Fruit fly (Drosophila melanogaster) whole organism, embryonic: Measurements from ENCODE around the gene mtTFB2.
A peak's percentile ranks its signal among the peaks of the same experiment; 100 is the strongest.

Experiments
- Blimp-1 ChIP-seq: fragments of 200-800 bp; sonication (Bioruptor generic); optimal IDR thresholded peaks from 3 replicates; lab custom pipeline; 2018; ENCODE audit warnings: missing biosample characterization, missing genetic modification characterization, mild to moderate bottlenecking, moderate library complexity, missing genetic modification reagents
- Bteb2 ChIP-seq: fragments of 200-800 bp; sonication (Bioruptor generic); optimal IDR thresholded peaks from 2 replicates; lab custom pipeline; 2016; ENCODE audit warnings: missing biosample characterization, missing genetic modification characterization
- CG12155 ChIP-seq: fragments of 200-800 bp; sonication (Bioruptor generic); optimal IDR thresholded peaks from 3 replicates; lab custom pipeline; 2016; ENCODE audit warnings: missing biosample characterization, missing genetic modification characterization
- CG12236 ChIP-seq: fragments of 200-800 bp; sonication (Bioruptor generic); optimal IDR thresholded peaks from 2 replicates; lab custom pipeline; 2016; ENCODE audit warnings: missing biosample characterization, missing genetic modification characterization
- CG12299 ChIP-seq: fragments of 200-800 bp; sonication (Bioruptor generic); optimal IDR thresholded peaks from 2 replicates; lab custom pipeline; 2018; ENCODE audit warnings: missing biosample characterization, mild to moderate bottlenecking, missing genetic modification characterization
- CG13624 ChIP-seq: fragments of 200-800 bp; sonication (Bioruptor generic); optimal IDR thresholded peaks from 2 replicates; lab custom pipeline; 2016; ENCODE audit warnings: missing biosample characterization, missing genetic modification characterization
- CG14710 ChIP-seq: fragments of 200-800 bp; sonication (Bioruptor generic); optimal IDR thresholded peaks from 3 replicates; lab custom pipeline; 2019; ENCODE audit warnings: missing biosample characterization, mild to moderate bottlenecking, missing genetic modification characterization, moderate library complexity
- CG1529 ChIP-seq: fragments of 200-800 bp; sonication (Bioruptor generic); optimal IDR thresholded peaks from 3 replicates; lab custom pipeline; 2018; ENCODE audit warnings: missing biosample characterization, missing genetic modification characterization
- CG17359 ChIP-seq: fragments of 200-800 bp; sonication (Bioruptor generic); optimal IDR thresholded peaks from 3 replicates; lab custom pipeline; 2018; ENCODE audit warnings: missing biosample characterization, mild to moderate bottlenecking, missing genetic modification characterization, moderate library complexity
- CG17361 ChIP-seq: fragments of 200-800 bp; sonication (Bioruptor generic); IDR thresholded peaks from 3 replicates; pipeline ENCODE4 v1.3.6; 2022; ENCODE audit warnings: missing biosample characterization, missing genetic modification characterization
- CG2120 ChIP-seq: fragments of 200-800 bp; sonication (Bioruptor generic); optimal IDR thresholded peaks from 3 replicates; lab custom pipeline; 2016; ENCODE audit warnings: missing biosample characterization, missing genetic modification characterization
- CG4617 ChIP-seq: fragments of 200-800 bp; sonication (Bioruptor generic); optimal IDR thresholded peaks from 3 replicates; lab custom pipeline; 2016; ENCODE audit warnings: missing biosample characterization, missing genetic modification characterization, borderline replicate concordance
- CG4707 ChIP-seq: fragments of 200-800 bp; sonication (Bioruptor generic); optimal IDR thresholded peaks from 2 replicates; lab custom pipeline; 2018; ENCODE audit warnings: missing biosample characterization, mild to moderate bottlenecking, missing genetic modification characterization, moderate library complexity
- CG6813 ChIP-seq: fragments of 200-800 bp; sonication (Bioruptor generic); optimal IDR thresholded peaks from 2 replicates; lab custom pipeline; 2017; ENCODE audit warnings: missing biosample characterization, missing genetic modification characterization, mild to moderate bottlenecking, moderate library complexity, missing genetic modification reagents
- CG7745 ChIP-seq: fragments of 200-800 bp; sonication (Bioruptor generic); optimal IDR thresholded peaks from 2 replicates; lab custom pipeline; 2018; ENCODE audit warnings: missing biosample characterization, mild to moderate bottlenecking, missing genetic modification characterization, moderate library complexity
- CG7786 ChIP-seq: fragments of 200-800 bp; sonication (Bioruptor generic); optimal IDR thresholded peaks from 2 replicates; lab custom pipeline; 2016; ENCODE audit warnings: missing biosample characterization, missing genetic modification characterization
- CG9437 ChIP-seq: fragments of 200-800 bp; sonication (Bioruptor generic); optimal IDR thresholded peaks from 2 replicates; lab custom pipeline; 2018; ENCODE audit warnings: missing biosample characterization, mild to moderate bottlenecking, missing genetic modification characterization
- Dp ChIP-seq: fragments of 200-800 bp; sonication (Bioruptor generic); optimal IDR thresholded peaks from 2 replicates; lab custom pipeline; 2018; ENCODE audit warnings: missing biosample characterization, mild to moderate bottlenecking, missing genetic modification characterization, moderate library complexity
- Elba2 ChIP-seq: fragments of 200-800 bp; sonication (Bioruptor generic); optimal IDR thresholded peaks from 3 replicates; lab custom pipeline; 2016; ENCODE audit warnings: missing biosample characterization, missing genetic modification characterization
- Hand ChIP-seq: fragments of 200-800 bp; sonication (Bioruptor generic); optimal IDR thresholded peaks from 2 replicates; lab custom pipeline; 2017; ENCODE audit warnings: mild to moderate bottlenecking, missing biosample characterization, missing genetic modification reagents, missing genetic modification characterization
- Hmr ChIP-seq: fragments of 200-800 bp; sonication (Bioruptor generic); optimal IDR thresholded peaks from 3 replicates; lab custom pipeline; 2017; ENCODE audit warnings: mild to moderate bottlenecking, missing biosample characterization, missing genetic modification reagents, missing genetic modification characterization
- Hr3 ChIP-seq: fragments of 200-800 bp; sonication (Bioruptor generic); optimal IDR thresholded peaks from 3 replicates; lab custom pipeline; 2016; ENCODE audit warnings: missing biosample characterization, missing genetic modification characterization
- Hr78 ChIP-seq, 2 experiments: fragments of 200-800 bp in 1 of 2; fragments of >200 bp in 1 of 2; sonication (Bioruptor generic) in 1 of 2; optimal IDR thresholded peaks; 2 replicates each; lab custom pipeline; 2017 to 2019; ENCODE audit warnings: missing biosample characterization in 2 of 2, missing genetic modification characterization in 2 of 2, mild to moderate bottlenecking in 1 of 2, moderate library complexity in 1 of 2
- Max ChIP-seq: fragments of 200-800 bp; sonication (Bioruptor generic); optimal IDR thresholded peaks from 2 replicates; lab custom pipeline; 2016; ENCODE audit warnings: missing biosample characterization, mild to moderate bottlenecking, missing genetic modification characterization
- NFAT ChIP-seq: fragments of 200-800 bp; sonication (Bioruptor generic); IDR thresholded peaks from 2 replicates; pipeline ENCODE4 v1.3.6; 2022; ENCODE audit warnings: missing biosample characterization, missing genetic modification characterization
- Nf-YC ChIP-seq: fragments of 200-800 bp; optimal IDR thresholded peaks from 3 replicates; lab custom pipeline; 2019; ENCODE audit warnings: missing biosample characterization, mild to moderate bottlenecking, missing genetic modification characterization, moderate library complexity
- Sin3A ChIP-seq: fragments of >200 bp; optimal IDR thresholded peaks from 2 replicates; lab custom pipeline; 2018
- ab ChIP-seq: fragments of 200-800 bp; sonication (Bioruptor generic); optimal IDR thresholded peaks from 2 replicates; lab custom pipeline; 2016; ENCODE audit warnings: missing biosample characterization, missing genetic modification characterization
- ara ChIP-seq: fragments of 200-800 bp; sonication (Bioruptor generic); IDR thresholded peaks from 2 replicates; pipeline ENCODE4 v1.3.6; 2022; ENCODE audit warnings: missing biosample characterization, missing genetic modification characterization
- bbx ChIP-seq: fragments of 200-800 bp; sonication (Bioruptor generic); IDR thresholded peaks from 2 replicates; pipeline ENCODE4 v1.3.6; 2022; ENCODE audit warnings: missing biosample characterization, missing genetic modification characterization; ENCODE audit not compliant: partially characterized antibody
- cg ChIP-seq: fragments of 200-800 bp; sonication (Bioruptor generic); optimal IDR thresholded peaks from 3 replicates; lab custom pipeline; 2019; ENCODE audit warnings: missing biosample characterization, mild to moderate bottlenecking, missing genetic modification characterization, moderate library complexity
- dan ChIP-seq: fragments of 200-800 bp; sonication (Bioruptor generic); IDR thresholded peaks from 2 replicates; pipeline ENCODE4 v1.3.6; 2022; ENCODE audit warnings: missing biosample characterization, missing genetic modification characterization
- danr ChIP-seq: fragments of 200-800 bp; sonication (Bioruptor generic); IDR thresholded peaks from 2 replicates; pipeline ENCODE4 v1.3.6; 2022; ENCODE audit warnings: missing biosample characterization, missing genetic modification characterization
- dmrt99B ChIP-seq: fragments of 200-800 bp; sonication (Bioruptor generic); optimal IDR thresholded peaks from 2 replicates; lab custom pipeline; 2018; ENCODE audit warnings: missing biosample characterization, mild to moderate bottlenecking, missing genetic modification characterization, moderate library complexity
- eve ChIP-seq, 2 experiments: fragments of >200 bp; optimal IDR thresholded peaks; 2 replicates each; lab custom pipeline; 2017; ENCODE audit warnings: missing biosample characterization in 2 of 2, missing genetic modification characterization in 2 of 2
- fd3F ChIP-seq: fragments of 200-800 bp; sonication (Bioruptor generic); optimal IDR thresholded peaks from 2 replicates; lab custom pipeline; 2018; ENCODE audit warnings: missing biosample characterization, mild to moderate bottlenecking, missing genetic modification characterization, moderate library complexity
- gro ChIP-seq: fragments of 200-800 bp; sonication (Bioruptor generic); optimal IDR thresholded peaks from 2 replicates; lab custom pipeline; 2016; ENCODE audit warnings: missing biosample characterization, missing genetic modification characterization
- ind ChIP-seq: fragments of 200-800 bp; sonication (Bioruptor generic); optimal IDR thresholded peaks from 3 replicates; lab custom pipeline; 2016; ENCODE audit warnings: missing biosample characterization, missing genetic modification characterization
- ken ChIP-seq: fragments of 200-800 bp; sonication (Bioruptor generic); IDR thresholded peaks from 3 replicates; pipeline ENCODE4 v1.3.6; 2022; ENCODE audit warnings: missing biosample characterization, missing genetic modification characterization
- otp ChIP-seq: fragments of 200-800 bp; sonication (Bioruptor generic); IDR thresholded peaks from 3 replicates; pipeline ENCODE4, ENCODE4 v1.3.6; 2022; ENCODE audit warnings: missing biosample characterization, missing genetic modification characterization
- pb ChIP-seq: fragments of 200-800 bp; sonication (Bioruptor generic); optimal IDR thresholded peaks from 3 replicates; lab custom pipeline; 2016; ENCODE audit warnings: missing biosample characterization, missing genetic modification characterization
- pfk ChIP-seq: fragments of 200-800 bp; sonication (Bioruptor generic); optimal IDR thresholded peaks from 2 replicates; lab custom pipeline; 2018; ENCODE audit warnings: missing biosample characterization, mild to moderate bottlenecking, missing genetic modification characterization, moderate library complexity
- row ChIP-seq: fragments of 200-800 bp; sonication (Bioruptor generic); IDR thresholded peaks from 3 replicates; pipeline ENCODE4 v1.3.6; 2022; ENCODE audit warnings: missing biosample characterization, missing genetic modification characterization
- salm ChIP-seq: fragments of 200-800 bp; sonication (Bioruptor generic); optimal IDR thresholded peaks from 2 replicates; lab custom pipeline; 2018; ENCODE audit warnings: missing biosample characterization, mild to moderate bottlenecking, missing genetic modification characterization
- slbo ChIP-seq: fragments of 200-800 bp; sonication (Bioruptor generic); IDR thresholded peaks from 2 replicates; pipeline ENCODE4 v1.3.6; 2022; ENCODE audit warnings: missing biosample characterization, missing genetic modification characterization
- sqz ChIP-seq: fragments of 200-800 bp; sonication (Bioruptor generic); optimal IDR thresholded peaks from 3 replicates; lab custom pipeline; 2018; ENCODE audit warnings: missing biosample characterization, mild to moderate bottlenecking, missing genetic modification characterization
- vfl ChIP-seq: fragments of 200-800 bp; sonication (Bioruptor generic); optimal IDR thresholded peaks from 2 replicates; lab custom pipeline; 2016; ENCODE audit warnings: missing biosample characterization, missing genetic modification characterization
- vnd ChIP-seq: fragments of 200-800 bp; sonication (Bioruptor generic); IDR thresholded peaks from 3 replicates; pipeline ENCODE4 v1.3.6; 2022; ENCODE audit warnings: missing biosample characterization, missing genetic modification characterization; ENCODE audit not compliant: partially characterized antibody
- zen2 ChIP-seq: fragments of 200-800 bp; sonication (Bioruptor generic); IDR thresholded peaks from 3 replicates; pipeline ENCODE4 v1.3.6; 2022; ENCODE audit warnings: missing biosample characterization, missing genetic modification characterization; ENCODE audit not compliant: partially characterized antibody

mtTFB2 gene

DNA sequence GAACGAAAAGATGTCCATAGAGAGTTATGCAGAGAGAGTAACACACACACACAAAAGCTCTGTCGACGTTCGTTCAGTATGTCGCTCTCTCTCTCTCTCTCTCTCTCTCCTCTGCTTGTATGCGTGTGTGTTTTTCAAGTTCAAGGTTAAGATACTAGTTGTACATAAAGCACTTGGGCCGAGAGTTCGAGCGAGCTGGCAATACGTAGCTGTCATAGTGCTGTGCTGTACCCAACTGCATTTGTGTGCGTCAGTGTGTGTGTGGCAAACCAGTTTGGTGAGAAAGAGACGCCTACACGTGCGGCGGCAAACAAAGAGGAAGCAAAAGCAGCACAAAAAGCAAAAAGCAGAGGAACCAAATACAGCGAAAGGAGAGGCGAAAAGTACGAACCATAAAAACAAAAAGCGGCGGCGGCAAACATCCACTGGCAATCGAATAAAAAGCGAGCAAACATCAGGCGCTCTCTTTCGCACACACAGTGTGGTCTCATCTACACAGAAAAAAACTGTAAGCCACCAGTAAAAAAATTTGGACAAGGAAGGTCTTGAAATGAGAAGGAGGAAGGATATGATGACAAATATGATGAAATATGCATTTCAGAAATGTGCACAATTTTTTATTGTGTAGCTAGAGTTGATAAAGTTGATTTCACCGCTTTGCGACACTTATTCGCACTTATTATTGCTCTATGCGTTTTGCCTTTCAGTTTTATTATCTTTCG is 42.0 kb downstream of the mtTFB2 start (continued):
- TF ChIP-seq CG17361 (GFP tag; lab: Robert Waterston, UW) = peak; percentile 45; the same call in 2 of the 3 replicates
- TF ChIP-seq row (GFP tag; lab: Robert Waterston, UW) = peak; percentile 66
- TF ChIP-seq CG4617 (GFP tag; lab: Kevin White, UChicago) = peak; percentile 9
- TF ChIP-seq Elba2 (GFP tag; lab: Kevin White, UChicago) = no peak
- peak; percentile 65; the same call in 2 of the 3 replicates for TF ChIP-seq ken (GFP tag; lab: Robert Waterston, UW)
- TF ChIP-seq CG7745 (tag; lab: Kevin White, UChicago) = no peak
- no peak for TF ChIP-seq otp (GFP tag; lab: Robert Waterston, UW)
- TF ChIP-seq Blimp-1 (GFP tag; lab: Kevin White, UChicago) = peak; percentile 11
- 0 out of 2 replicates have a peak, but pooled peaks have one; percentile 9 for TF ChIP-seq danr (GFP tag; lab: Robert Waterston, UW)
- TF ChIP-seq pfk (GFP tag; lab: Kevin White, UChicago) = no peak
- TF ChIP-seq CG14710 (tag; lab: Kevin White, UChicago) = peak; percentile 7
- TF ChIP-seq eve (GFP tag; optimal IDR thresholded peaks at IDR 0.05; lab: Kevin White, UChicago) = peak in 1 of 2 experiments; percentile 86
- TF ChIP-seq CG9437 (GFP tag; lab: Kevin White, UChicago) = no peak
- peak; percentile 96 for TF ChIP-seq cg (GFP tag; lab: Kevin White, UChicago)
- peak; percentile 83 for TF ChIP-seq ind
- peak; percentile 64 for TF ChIP-seq Bteb2 (GFP tag; lab: Kevin White, UChicago)
- peak; percentile 50 for TF ChIP-seq Max
- no peak for TF ChIP-seq Dp (GFP tag; lab: Kevin White, UChicago)
- peak; percentile 23 for TF ChIP-seq CG12236
- TF ChIP-seq CG17359 = peak; percentile 62
- peak; percentile 88 for TF ChIP-seq slbo (GFP tag; lab: Robert Waterston, UW)
- no peak for TF ChIP-seq Sin3A
- TF ChIP-seq bbx (GFP tag; lab: Robert Waterston, UW) = no peak
- TF ChIP-seq Nf-YC (tag; lab: Kevin White, UChicago) = peak; percentile 68
- TF ChIP-seq Hmr (GFP tag; lab: Kevin White, UChicago) = peak; percentile 71
- 0 out of 3 replicates have a peak, but pooled peaks have one; percentile 11 for TF ChIP-seq zen2
- no peak for TF ChIP-seq vfl (GFP tag; lab: Kevin White, UChicago)
- TF ChIP-seq gro (GFP tag; lab: Kevin White, UChicago) = peak; percentile 80
- peak; percentile 68 for TF ChIP-seq dmrt99B (tag; lab: Kevin White, UChicago)
- TF ChIP-seq vnd (GFP tag; lab: Robert Waterston, UW) = no peak
- peak; percentile 41 for TF ChIP-seq sqz (GFP tag; lab: Kevin White, UChicago)
- TF ChIP-seq Hr78 (GFP tag; optimal IDR thresholded peaks at IDR 0.05; lab: Kevin White, UChicago) = peak in 1 of 2 experiments; percentile 52
- no peak for TF ChIP-seq CG6813 (GFP tag; lab: Kevin White, UChicago)
- no peak for TF ChIP-seq salm (tag; lab: Kevin White, UChicago)
- peak; percentile 59 for TF ChIP-seq ab
- TF ChIP-seq CG2120 = peak; percentile 85
- no peak for TF ChIP-seq fd3F
- TF ChIP-seq Hr3 (GFP tag; lab: Kevin White, UChicago) = peak; percentile 42
- TF ChIP-seq NFAT (GFP tag; lab: Robert Waterston, UW) = peak; percentile 56
- no peak for TF ChIP-seq CG4707
- peak; percentile 61 for TF ChIP-seq CG12155 (GFP tag; lab: Kevin White, UChicago)
- peak; percentile 61 for TF ChIP-seq CG7786 (GFP tag; lab: Kevin White, UChicago)
- peak; percentile 40; the same call in 1 of the 2 replicates for TF ChIP-seq ara (GFP tag; lab: Robert Waterston, UW)
- TF ChIP-seq pb (GFP tag; lab: Kevin White, UChicago) = peak; percentile 41
- TF ChIP-seq CG13624 (GFP tag; lab: Kevin White, UChicago) = peak; percentile 72
- no peak for TF ChIP-seq CG12299 (tag; lab: Kevin White, UChicago)
- TF ChIP-seq dan (GFP tag; lab: Robert Waterston, UW) = no peak
- peak; percentile 15 for TF ChIP-seq Hand
- no peak for TF ChIP-seq CG1529 (GFP tag; lab: Kevin White, UChicago)
